Worm (Caenorhabditis elegans) whole organism, young adult: Measurements from ENCODE around the gene C35C5.9.

Experiments used
- B0019.2 ChIP-seq: fragments of 200-800 bp; sonication (Bioruptor generic); conservative IDR thresholded peaks from 2 replicates; pipeline ENCODE4 v1.3.6; 2022; ENCODE audit warnings: missing genetic modification reagents, missing genetic modification characterization, missing compliant biosample characterization
- C17E4.6 ChIP-seq: fragments of 200-800 bp; sonication (Bioruptor generic); IDR thresholded peaks from 2 replicates; pipeline ENCODE4 v1.3.6; 2022; ENCODE audit warnings: missing genetic modification reagents, missing genetic modification characterization, missing compliant biosample characterization
- D2030.7 ChIP-seq: fragments of 200-800 bp; sonication (Bioruptor generic); IDR thresholded peaks from 2 replicates; pipeline ENCODE4 v1.3.6; 2022; ENCODE audit warnings: missing genetic modification reagents, missing genetic modification characterization, missing compliant biosample characterization
- F10E7.11 ChIP-seq: sonication (generic microtip); optimal IDR thresholded peaks from 2 replicates; lab custom pipeline; 2017; ENCODE audit warnings: mild to moderate bottlenecking, missing genetic modification characterization, moderate library complexity, missing compliant biosample characterization
- F52B5.7 ChIP-seq: sonication (generic microtip); optimal IDR thresholded peaks from 2 replicates; lab custom pipeline; 2016; ENCODE audit warnings: mild to moderate bottlenecking, missing genetic modification characterization, missing compliant biosample characterization
- aptf-3 ChIP-seq: fragments of 200-800 bp; sonication (Bioruptor generic); IDR thresholded peaks from 2 replicates; pipeline ENCODE4 v1.3.6; 2022; ENCODE audit warnings: missing genetic modification characterization, missing compliant biosample characterization
- atf-7 ChIP-seq: sonication (generic microtip); optimal IDR thresholded peaks from 2 replicates; lab custom pipeline; 2017; ENCODE audit warnings: mild to moderate bottlenecking, missing genetic modification characterization, missing compliant biosample characterization
- attf-3 ChIP-seq: fragments of 200-800 bp; sonication (Bioruptor generic); conservative IDR thresholded peaks from 2 replicates; pipeline ENCODE4 v1.3.6; 2022; ENCODE audit warnings: missing genetic modification reagents, missing genetic modification characterization, missing compliant biosample characterization
- attf-5 ChIP-seq: fragments of 200-800 bp; sonication (Bioruptor generic); optimal IDR thresholded peaks from 2 replicates; lab custom pipeline; 2018; ENCODE audit warnings: mild to moderate bottlenecking, missing genetic modification characterization, missing compliant biosample characterization
- attf-6 ChIP-seq: fragments of 200-800 bp; sonication (Bioruptor generic); IDR thresholded peaks from 2 replicates; pipeline ENCODE4 v1.3.6; 2022; ENCODE audit warnings: missing genetic modification reagents, missing genetic modification characterization, missing compliant biosample characterization
- cebp-1 ChIP-seq, 2 experiments: fragments of 200-800 bp in 1 of 2; sonication (Bioruptor generic) in 1 of 2; sonication (generic microtip) in 1 of 2; IDR thresholded peaks in 1 of 2; optimal IDR thresholded peaks in 1 of 2; 2 replicates each; pipeline versions ENCODE4 v1.3.6 to Lab custom; 2017 to 2022; ENCODE audit warnings: missing compliant biosample characterization in 2 of 2, missing genetic modification characterization in 2 of 2, mild to moderate bottlenecking in 1 of 2, missing genetic modification reagents in 1 of 2, moderate library complexity in 1 of 2
- egrh-3 ChIP-seq: fragments of 200-800 bp; sonication (Bioruptor generic); IDR thresholded peaks from 2 replicates; pipeline ENCODE4 v1.3.6; 2022; ENCODE audit warnings: missing genetic modification reagents, missing genetic modification characterization, missing compliant biosample characterization
- let-607 ChIP-seq, 2 experiments: fragments of 200-800 bp in 1 of 2; sonication (Bioruptor generic) in 1 of 2; sonication (generic microtip) in 1 of 2; optimal IDR thresholded peaks; 2 replicates each; lab custom pipeline; 2016 to 2018; ENCODE audit warnings: mild to moderate bottlenecking in 2 of 2, missing compliant biosample characterization in 2 of 2, missing genetic modification characterization in 2 of 2, moderate library complexity in 2 of 2, missing genotype in 1 of 2
- lin-26 ChIP-seq: fragments of 200-800 bp; sonication (Bioruptor generic); IDR thresholded peaks from 2 replicates; pipeline ENCODE4 v1.3.6; 2022; ENCODE audit warnings: missing genetic modification reagents, missing genetic modification characterization, missing compliant biosample characterization
- lin-54 ChIP-seq: fragments of 200-800 bp; sonication (Bioruptor generic); optimal IDR thresholded peaks from 2 replicates; lab custom pipeline; 2018; ENCODE audit warnings: mild to moderate bottlenecking, missing genetic modification characterization, missing compliant biosample characterization
- madf-10 ChIP-seq: sonication (generic microtip); optimal IDR thresholded peaks from 2 replicates; lab custom pipeline; 2016; ENCODE audit warnings: mild to moderate bottlenecking, missing genetic modification characterization, missing compliant biosample characterization
- madf-6 ChIP-seq: fragments of 200-800 bp; sonication (Bioruptor generic); IDR thresholded peaks from 2 replicates; pipeline ENCODE4 v1.3.6; 2022; ENCODE audit warnings: missing genetic modification reagents, missing genetic modification characterization, missing compliant biosample characterization
- nhr-120 ChIP-seq: fragments of 200-800 bp; sonication (Bioruptor generic); IDR thresholded peaks from 2 replicates; pipeline ENCODE4 v1.3.6; 2022; ENCODE audit warnings: missing genetic modification characterization, missing compliant biosample characterization
- nhr-27 ChIP-seq: fragments of 200-800 bp; sonication (Bioruptor generic); optimal IDR thresholded peaks from 2 replicates; lab custom pipeline; 2018; ENCODE audit warnings: mild to moderate bottlenecking, missing genetic modification characterization, moderate library complexity, missing compliant biosample characterization
- pbrm-1 ChIP-seq: fragments of 200-800 bp; sonication (Bioruptor generic); IDR thresholded peaks from 2 replicates; pipeline ENCODE4 v1.3.6; 2022; ENCODE audit warnings: missing genetic modification reagents, missing genetic modification characterization, missing compliant biosample characterization
- repo-1 ChIP-seq: sonication (generic microtip); optimal IDR thresholded peaks from 2 replicates; lab custom pipeline; 2017; ENCODE audit warnings: mild to moderate bottlenecking, missing genetic modification characterization, missing compliant biosample characterization
- rpc-1 ChIP-seq, 2 experiments: fragments of 150-350 bp in 1 of 2; sonication (generic microtip) in 1 of 2; optimal IDR thresholded peaks; 2 replicates each; lab custom pipeline; 2014 to 2018; ENCODE audit warnings: missing biosample characterization in 1 of 2, missing genetic modification characterization in 1 of 2, missing genetic modification reagents in 1 of 2, missing genotype in 1 of 2
- snpc-1.3 ChIP-seq: sonication (generic microtip); optimal IDR thresholded peaks from 2 replicates; lab custom pipeline; 2017; ENCODE audit warnings: missing genetic modification characterization, mild to moderate bottlenecking, missing compliant biosample characterization, antibody characterized with exemption, moderate library complexity, missing genotype, missing genetic modification reagents; ENCODE audit not compliant: insufficient read depth
- sptf-2 ChIP-seq: fragments of 200-800 bp; sonication (Bioruptor generic); optimal IDR thresholded peaks from 2 replicates; lab custom pipeline; 2018; ENCODE audit warnings: mild to moderate bottlenecking, missing genetic modification characterization, missing compliant biosample characterization
- zfh-2 ChIP-seq: fragments of 200-800 bp; sonication (Bioruptor generic); conservative IDR thresholded peaks from 2 replicates; pipeline ENCODE4 v1.3.6; 2022; ENCODE audit warnings: missing genetic modification reagents, missing genetic modification characterization, missing compliant biosample characterization
- ztf-18 ChIP-seq: sonication (generic microtip); optimal IDR thresholded peaks from 2 replicates; lab custom pipeline; 2016; ENCODE audit warnings: missing genotype, mild to moderate bottlenecking, missing genetic modification characterization, missing compliant biosample characterization
- ztf-28 ChIP-seq: fragments of 200-800 bp; sonication (Bioruptor generic); IDR thresholded peaks from 2 replicates; pipeline ENCODE4 v1.3.6; 2022; ENCODE audit warnings: missing genetic modification reagents, missing genetic modification characterization, missing compliant biosample characterization

Gene C35C5.9

DNA sequence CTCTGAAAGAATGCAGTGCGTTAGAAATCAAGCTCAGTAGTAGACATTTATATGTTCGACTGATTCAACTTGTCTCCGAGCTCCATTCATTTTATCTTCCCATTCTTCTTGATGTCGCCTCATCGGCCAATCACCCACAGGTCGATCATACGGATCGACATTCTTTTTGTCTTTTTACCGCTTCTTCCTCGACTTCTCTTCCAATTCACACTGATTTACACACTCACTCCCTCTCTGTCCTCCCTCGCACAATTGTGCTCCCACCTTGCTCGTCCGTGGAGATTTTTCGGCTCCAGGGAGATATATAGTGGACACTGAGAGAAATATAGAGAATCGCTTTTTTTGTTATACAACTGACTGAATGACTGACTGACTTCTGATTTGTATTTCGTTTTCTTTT, 37.8 kb downstream of the C35C5.9 start:
- TF ChIP-seq lin-26 (GFP tag; lab: Robert Waterston, UW): no peak
- no peak for TF ChIP-seq pbrm-1 (GFP tag; lab: Robert Waterston, UW)
- no peak for TF ChIP-seq snpc-1.3 (tag; lab: Kevin White, UChicago)
- TF ChIP-seq repo-1 (tag; lab: Kevin White, UChicago): no peak
- TF ChIP-seq rpc-1 (optimal IDR thresholded peaks at IDR 0.05; lab: Kevin White, UChicago): no peak
- TF ChIP-seq rpc-1 (tag; optimal IDR thresholded peaks at IDR 0.05; lab: Kevin White, UChicago): no peak
- no peak for TF ChIP-seq nhr-120 (GFP tag; lab: Robert Waterston, UW)
- no peak for TF ChIP-seq attf-5 (GFP tag; lab: Kevin White, UChicago)
- no peak for TF ChIP-seq C17E4.6 (GFP tag; lab: Robert Waterston, UW)
- TF ChIP-seq atf-7 (tag; lab: Kevin White, UChicago): no peak
- TF ChIP-seq attf-6 (GFP tag; lab: Robert Waterston, UW): no peak

DNA sequence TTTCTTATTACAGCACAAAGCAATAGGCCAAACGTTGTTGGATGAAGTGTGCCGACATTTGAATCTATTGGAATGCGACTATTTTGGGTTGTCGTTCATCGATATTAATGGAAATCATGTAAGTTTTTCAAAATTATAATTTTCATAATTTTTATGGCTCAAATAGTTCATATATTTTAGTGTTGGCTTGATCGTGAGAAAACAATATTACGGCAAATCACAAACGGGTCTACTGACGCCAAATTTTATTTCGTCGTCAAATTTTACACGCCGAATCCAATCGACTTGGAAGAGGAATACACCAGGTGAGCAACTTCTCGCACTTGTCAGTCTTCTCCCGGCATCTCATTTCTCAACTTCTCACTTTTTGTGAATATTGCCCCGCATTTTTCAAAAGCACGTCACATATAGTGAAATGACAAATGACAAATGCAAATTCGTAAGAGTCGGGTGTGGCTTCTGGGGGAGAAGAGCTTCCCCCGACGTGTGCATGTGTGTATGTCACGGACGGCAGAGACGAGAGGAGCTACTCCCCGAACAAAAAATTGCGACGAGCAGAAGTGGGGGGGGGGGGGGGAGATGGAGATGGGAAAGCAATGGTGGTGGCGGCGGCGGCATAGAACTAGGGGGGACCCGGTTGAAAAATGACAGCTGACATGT, 40.2 kb downstream of the C35C5.9 start:
- peak; percentile 86 for TF ChIP-seq zfh-2 (GFP tag; lab: Robert Waterston, UW)
- TF ChIP-seq attf-3 (GFP tag; lab: Robert Waterston, UW): no peak
- TF ChIP-seq egrh-3 (GFP tag; lab: Robert Waterston, UW): peak; percentile 36; the same call in 1 of the 2 replicates

ce11 chrX:11585375-11585774, 49.0 kb downstream of the C35C5.9 start, which contains the start of gene abts-2:
Gene abts-2, plus strand, starts transcription at chrX:11585675.
- TF ChIP-seq ztf-28 (GFP tag; lab: Robert Waterston, UW) (no peak), madf-6 (no peak)

DNA sequence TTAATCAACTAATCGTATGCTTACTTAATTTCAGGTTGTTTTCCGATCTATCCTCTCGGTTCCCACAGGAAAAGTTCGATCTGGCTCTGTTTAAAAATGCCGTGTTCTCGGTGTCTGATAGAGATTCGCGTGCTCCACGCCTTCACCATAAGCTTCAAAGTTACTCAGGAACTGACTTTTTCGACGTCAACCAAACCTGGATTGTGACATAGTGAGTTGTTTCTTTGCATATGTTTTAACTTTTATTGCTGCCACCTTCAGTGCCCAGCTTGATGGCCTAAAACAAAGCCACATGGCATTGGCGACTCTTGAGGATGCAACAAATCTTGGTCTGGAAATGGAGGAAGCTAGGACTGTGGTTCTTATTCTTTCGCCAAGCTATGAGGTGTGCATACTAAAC, 49.5 kb downstream of the C35C5.9 start:
- TF ChIP-seq aptf-3 (GFP tag; lab: Robert Waterston, UW) (no peak), let-607 (tag; optimal IDR thresholded peaks at IDR 0.05; lab: Kevin White, UChicago) (no peak), madf-10 (tag; lab: Kevin White, UChicago) (no peak), ztf-18 (tag; lab: Kevin White, UChicago) (no peak), nhr-27 (tag; lab: Kevin White, UChicago) (no peak), F52B5.7 (tag; lab: Kevin White, UChicago) (no peak), lin-54 (GFP tag; lab: Kevin White, UChicago) (no peak), D2030.7 (GFP tag; lab: Robert Waterston, UW) (no peak), cebp-1 (GFP tag; IDR thresholded peaks at IDR 0.05; lab: Robert Waterston, UW) (no peak), cebp-1 (tag; optimal IDR thresholded peaks at IDR 0.05; lab: Kevin White, UChicago) (no peak), F10E7.11 (tag; lab: Kevin White, UChicago) (no peak), atf-7 (tag; lab: Kevin White, UChicago) (no peak), B0019.2 (no peak), sptf-2 (GFP tag; lab: Kevin White, UChicago) (no peak)
